Worm (Caenorhabditis elegans) whole organism, L4 larva: Measurements from ENCODE around the gene C26F1.1.

Experiments
- D1046.2 ChIP-seq: fragments of 200-800 bp; sonication (Bioruptor generic); IDR thresholded peaks from 2 replicates; pipeline ENCODE4 v1.3.6; 2022; ENCODE audit warnings: missing genetic modification characterization, missing compliant biosample characterization
- F26F4.8 ChIP-seq: fragments of 200-800 bp; sonication (Bioruptor generic); conservative IDR thresholded peaks from 2 replicates; pipeline ENCODE4 v1.3.6; 2022; ENCODE audit warnings: missing genetic modification characterization, missing compliant biosample characterization
- F37D6.2 ChIP-seq: sonication (generic microtip); optimal IDR thresholded peaks from 2 replicates; lab custom pipeline; 2016; ENCODE audit warnings: mild to moderate bottlenecking, missing genetic modification characterization, missing compliant biosample characterization
- T26A8.4 ChIP-seq: fragments of 200-800 bp; sonication (Bioruptor generic); IDR thresholded peaks from 2 replicates; pipeline ENCODE4 v1.3.6; 2022; ENCODE audit warnings: missing genetic modification characterization, missing compliant biosample characterization
- Y75B8A.6 ChIP-seq: fragments of 200-800 bp; sonication (Bioruptor generic); IDR thresholded peaks from 2 replicates; pipeline ENCODE4 v1.3.6; 2022; ENCODE audit warnings: missing genetic modification reagents, missing genetic modification characterization, missing compliant biosample characterization
- ZK337.2 ChIP-seq: fragments of 200-800 bp; sonication (Bioruptor generic); IDR thresholded peaks from 2 replicates; pipeline ENCODE4 v1.3.6; 2022; ENCODE audit warnings: missing genetic modification reagents, missing genetic modification characterization, missing compliant biosample characterization
- aha-1 ChIP-seq: fragments of 150-350 bp; peaks from one replicate; lab custom pipeline; 2014; ENCODE audit warnings: missing biosample characterization, missing genetic modification characterization
- aly-2 ChIP-seq: sonication (generic microtip); optimal IDR thresholded peaks from 2 replicates; lab custom pipeline; 2018; ENCODE audit warnings: missing biosample characterization, missing genetic modification characterization
- ama-1 ChIP-seq: fragments of 150-350 bp; optimal IDR thresholded peaks from 2 replicates; lab custom pipeline; 2014; ENCODE audit warnings: inconsistent platforms, mixed read lengths
- attf-4 ChIP-seq: sonication (generic microtip); optimal IDR thresholded peaks from 3 replicates; lab custom pipeline; 2017; ENCODE audit warnings: missing biosample characterization, missing genetic modification characterization
- ceh-28 ChIP-seq: fragments of 150-350 bp; optimal IDR thresholded peaks from 2 replicates; lab custom pipeline; 2014; ENCODE audit warnings: missing biosample characterization, missing genetic modification reagents, missing genetic modification characterization
- ceh-32 ChIP-seq: sonication (generic microtip); optimal IDR thresholded peaks from 2 replicates; lab custom pipeline; 2016; ENCODE audit warnings: mild to moderate bottlenecking, missing genetic modification characterization, missing compliant biosample characterization; ENCODE audit not compliant: poor library complexity
- ceh-44 ChIP-seq: fragments of 200-800 bp; sonication (Bioruptor generic); IDR thresholded peaks from 2 replicates; pipeline ENCODE4 v1.3.6; 2022; ENCODE audit warnings: missing genetic modification reagents, missing genetic modification characterization, missing compliant biosample characterization
- ces-1 ChIP-seq: fragments of 150-350 bp; sonication (generic microtip); optimal IDR thresholded peaks from 4 replicates; lab custom pipeline; 2014; ENCODE audit warnings: missing biosample characterization, missing genetic modification reagents, missing genetic modification characterization
- cey-2 ChIP-seq: sonication (generic microtip); optimal IDR thresholded peaks from 3 replicates; lab custom pipeline; 2017; ENCODE audit warnings: missing genetic modification characterization, mild to moderate bottlenecking, missing compliant biosample characterization, antibody characterized with exemption, borderline replicate concordance; ENCODE audit not compliant: insufficient read depth
- daf-19 ChIP-seq: fragments of 200-800 bp; sonication (Bioruptor generic); conservative IDR thresholded peaks from 2 replicates; pipeline ENCODE4 v1.3.6; 2022; ENCODE audit warnings: missing genetic modification characterization, missing compliant biosample characterization
- dmd-6 ChIP-seq: fragments of 200-800 bp; sonication (Bioruptor generic); IDR thresholded peaks from 2 replicates; pipeline ENCODE4 v1.3.6; 2022; ENCODE audit warnings: missing genetic modification reagents, missing genetic modification characterization, missing compliant biosample characterization
- dmd-9 ChIP-seq: fragments of 200-800 bp; sonication (Bioruptor generic); IDR thresholded peaks from 2 replicates; pipeline ENCODE4 v1.3.6; 2022; ENCODE audit warnings: missing genetic modification reagents, missing genetic modification characterization, missing compliant biosample characterization
- dve-1 ChIP-seq: sonication (generic microtip); optimal IDR thresholded peaks from 2 replicates; lab custom pipeline; 2017; ENCODE audit warnings: antibody characterized with exemption, mild to moderate bottlenecking, missing genetic modification characterization, missing compliant biosample characterization; ENCODE audit not compliant: insufficient read depth
- gei-8 ChIP-seq: fragments of 200-800 bp; sonication (Bioruptor generic); optimal IDR thresholded peaks from 2 replicates; lab custom pipeline; 2018; ENCODE audit warnings: mild to moderate bottlenecking, missing genetic modification characterization, missing compliant biosample characterization
- lim-7 ChIP-seq: fragments of 200-800 bp; sonication (Bioruptor generic); IDR thresholded peaks from 2 replicates; pipeline ENCODE4 v1.3.6; 2022; ENCODE audit warnings: missing genetic modification characterization, missing compliant biosample characterization
- lin-1 ChIP-seq: fragments of 200-800 bp; sonication (Bioruptor generic); IDR thresholded peaks from 2 replicates; pipeline ENCODE4 v1.3.6; 2022; ENCODE audit warnings: missing genetic modification reagents, missing genetic modification characterization, missing compliant biosample characterization
- lin-13 ChIP-seq: fragments of 150-350 bp; optimal IDR thresholded peaks from 2 replicates; lab custom pipeline; 2014; ENCODE audit warnings: missing biosample characterization, missing genetic modification reagents, missing genetic modification characterization
- lin-15B ChIP-seq: fragments of 150-350 bp; sonication (generic microtip); optimal IDR thresholded peaks from 3 replicates; lab custom pipeline; 2014; ENCODE audit warnings: missing biosample characterization, missing genetic modification characterization
- lin-29 ChIP-seq: fragments of 200-800 bp; sonication (Bioruptor generic); IDR thresholded peaks from 2 replicates; pipeline ENCODE4 v1.3.6; 2022; ENCODE audit warnings: missing genetic modification reagents, missing genetic modification characterization, missing compliant biosample characterization
- madf-5 ChIP-seq, 2 experiments: fragments of 200-800 bp; sonication (Bioruptor generic); IDR thresholded peaks; 2 replicates each; pipeline ENCODE4 v1.3.6; 2022; ENCODE audit warnings: missing compliant biosample characterization in 2 of 2, missing genetic modification characterization in 2 of 2
- madf-9 ChIP-seq: fragments of 200-800 bp; sonication (Bioruptor generic); conservative IDR thresholded peaks from 2 replicates; pipeline ENCODE4 v1.3.6; 2022; ENCODE audit warnings: missing genetic modification reagents, missing genetic modification characterization, missing compliant biosample characterization
- mdl-1 ChIP-seq, 2 experiments: fragments of 150-350 bp in 1 of 2; sonication (generic microtip) in 1 of 2; optimal IDR thresholded peaks; 2 replicates each; lab custom pipeline; 2014 to 2017; ENCODE audit warnings: missing biosample characterization in 2 of 2, missing genetic modification characterization in 2 of 2
- mep-1 ChIP-seq: fragments of 150-350 bp; sonication (generic microtip); optimal IDR thresholded peaks from 3 replicates; lab custom pipeline; 2014; ENCODE audit warnings: missing biosample characterization, missing genetic modification characterization
- mes-2 ChIP-seq: sonication (generic microtip); optimal IDR thresholded peaks from 2 replicates; lab custom pipeline; 2016; ENCODE audit warnings: missing genotype, mild to moderate bottlenecking, missing genetic modification characterization, missing compliant biosample characterization; ENCODE audit not compliant: poor library complexity, severe bottlenecking
- mxl-2 ChIP-seq: fragments of 200-800 bp; sonication (Bioruptor generic); conservative IDR thresholded peaks from 2 replicates; pipeline ENCODE4 v1.3.6; 2022; ENCODE audit warnings: missing genetic modification reagents, missing genetic modification characterization, missing compliant biosample characterization
- mxl-3 ChIP-seq: fragments of 200-800 bp; sonication (Bioruptor generic); optimal IDR thresholded peaks from 2 replicates; lab custom pipeline; 2018; ENCODE audit warnings: mild to moderate bottlenecking, missing genetic modification characterization, missing compliant biosample characterization
- nhr-10 ChIP-seq: fragments of 150-350 bp; optimal IDR thresholded peaks from 2 replicates; lab custom pipeline; 2014; ENCODE audit warnings: missing biosample characterization, missing genetic modification characterization
- nhr-102 ChIP-seq: sonication (generic microtip); optimal IDR thresholded peaks from 2 replicates; lab custom pipeline; 2016; ENCODE audit warnings: mild to moderate bottlenecking, missing genetic modification characterization, moderate library complexity, missing compliant biosample characterization
- nhr-111 ChIP-seq: fragments of 200-800 bp; sonication (Bioruptor generic); optimal IDR thresholded peaks from 2 replicates; lab custom pipeline; 2018; ENCODE audit warnings: mild to moderate bottlenecking, missing genetic modification characterization, missing compliant biosample characterization
- nhr-25 ChIP-seq: sonication (generic microtip); optimal IDR thresholded peaks from 2 replicates; lab custom pipeline; 2017; ENCODE audit warnings: missing genetic modification characterization, mild to moderate bottlenecking, missing compliant biosample characterization, antibody characterized with exemption, moderate library complexity, borderline replicate concordance; ENCODE audit not compliant: insufficient read depth
- nhr-28 ChIP-seq: fragments of 150-350 bp; optimal IDR thresholded peaks from 2 replicates; lab custom pipeline; 2014; ENCODE audit warnings: missing biosample characterization, missing genetic modification characterization
- pqm-1 ChIP-seq: sonication (generic microtip); optimal IDR thresholded peaks from 2 replicates; lab custom pipeline; 2017; ENCODE audit warnings: missing biosample characterization, missing genetic modification characterization
- saeg-2 ChIP-seq: fragments of 200-800 bp; sonication (Bioruptor generic); IDR thresholded peaks from 2 replicates; pipeline ENCODE4 v1.3.6; 2022; ENCODE audit warnings: missing genetic modification reagents, missing genetic modification characterization, missing compliant biosample characterization
- sdz-12 ChIP-seq: fragments of 200-800 bp; sonication (Bioruptor generic); optimal IDR thresholded peaks from 2 replicates; lab custom pipeline; 2018; ENCODE audit warnings: mild to moderate bottlenecking, missing genetic modification characterization, missing compliant biosample characterization
- set-16 ChIP-seq: fragments of 200-800 bp; sonication (Bioruptor generic); IDR thresholded peaks from 2 replicates; pipeline ENCODE4 v1.3.6; 2022; ENCODE audit warnings: missing genetic modification reagents, missing genetic modification characterization, missing compliant biosample characterization
- skn-1 ChIP-seq: fragments of 150-350 bp; optimal IDR thresholded peaks from 2 replicates; lab custom pipeline; 2014; ENCODE audit warnings: missing biosample characterization, missing genetic modification characterization
- snpc-1.2 ChIP-seq: fragments of 200-800 bp; sonication (Bioruptor generic); IDR thresholded peaks from 2 replicates; pipeline ENCODE4 v1.3.6; 2022; ENCODE audit warnings: missing genetic modification reagents, missing genetic modification characterization, missing compliant biosample characterization
- snpc-4 ChIP-seq: fragments of 150-350 bp; optimal IDR thresholded peaks from 2 replicates; lab custom pipeline; 2014; ENCODE audit warnings: missing biosample characterization, missing genetic modification characterization
- spr-3 ChIP-seq: fragments of 200-800 bp; sonication (Bioruptor generic); optimal IDR thresholded peaks from 2 replicates; lab custom pipeline; 2018; ENCODE audit warnings: mild to moderate bottlenecking, missing genetic modification characterization, missing compliant biosample characterization
- tag-97 ChIP-seq: fragments of 200-800 bp; sonication (Bioruptor generic); IDR thresholded peaks from 2 replicates; pipeline ENCODE4 v1.3.6; 2022; ENCODE audit warnings: missing genetic modification characterization, missing compliant biosample characterization
- tra-1 ChIP-seq: fragments of 200-800 bp; sonication (Bioruptor generic); IDR thresholded peaks from 2 replicates; pipeline ENCODE4 v1.3.6; 2022; ENCODE audit warnings: missing genetic modification reagents, missing genetic modification characterization, missing compliant biosample characterization
- vab-7 ChIP-seq: fragments of 200-800 bp; sonication (Bioruptor generic); IDR thresholded peaks from 2 replicates; pipeline ENCODE4 v1.3.6; 2022; ENCODE audit warnings: missing genetic modification reagents, missing genetic modification characterization, missing compliant biosample characterization
- zfp-2 ChIP-seq: sonication (generic microtip); optimal IDR thresholded peaks from 2 replicates; lab custom pipeline; 2016; ENCODE audit warnings: mild to moderate bottlenecking, missing genetic modification characterization, missing compliant biosample characterization
- zip-11 ChIP-seq: fragments of 200-800 bp; sonication (Bioruptor generic); IDR thresholded peaks from 2 replicates; pipeline ENCODE4 v1.3.6; 2022; ENCODE audit warnings: missing genetic modification characterization, missing compliant biosample characterization
- ztf-11 ChIP-seq: fragments of 150-350 bp; optimal IDR thresholded peaks from 2 replicates; lab custom pipeline; 2014; ENCODE audit warnings: missing biosample characterization, missing genetic modification characterization
- ztf-7 ChIP-seq: fragments of 150-350 bp; optimal IDR thresholded peaks from 2 replicates; lab custom pipeline; 2014; ENCODE audit warnings: missing biosample characterization, missing genetic modification characterization

C26F1.1 gene

ce11 chrV:7759270-7759669, 25.9 kb upstream of the C26F1.1 start:
- TF ChIP-seq tag-97 (GFP tag; lab: Robert Waterston, UW) (no peak), lin-1 (GFP tag; lab: Robert Waterston, UW) (no peak), vab-7 (GFP tag; lab: Robert Waterston, UW) (no peak), ZK337.2 (GFP tag; lab: Robert Waterston, UW) (no peak), nhr-102 (tag; lab: Kevin White, UChicago) (no peak), dve-1 (peak; percentile 41), ceh-28 (tag; lab: Kevin White, UChicago) (no peak), aly-2 (tag; lab: Kevin White, UChicago) (no peak), F26F4.8 (GFP tag; lab: Robert Waterston, UW) (no peak), nhr-10 (tag; lab: Kevin White, UChicago) (no peak), D1046.2 (GFP tag; lab: Robert Waterston, UW) (no peak), ceh-32 (tag; lab: Kevin White, UChicago) (no peak), ztf-7 (no peak), ama-1 (lab: Kevin White, UChicago) (no peak), mes-2 (tag; lab: Kevin White, UChicago) (no peak), skn-1 (tag; lab: Kevin White, UChicago) (no peak), gei-8 (GFP tag; lab: Kevin White, UChicago) (no peak), lin-13 (GFP tag; lab: Kevin White, UChicago) (no peak), daf-19 (no peak), lin-15B (no peak), madf-9 (GFP tag; lab: Robert Waterston, UW) (no peak), lim-7 (GFP tag; lab: Robert Waterston, UW) (no peak), ceh-44 (no peak), spr-3 (GFP tag; lab: Kevin White, UChicago) (no peak), nhr-28 (peak; percentile 76), zfp-2 (tag; lab: Kevin White, UChicago) (no peak), sdz-12 (GFP tag; lab: Kevin White, UChicago) (no peak), T26A8.4 (no peak), lin-29 (GFP tag; lab: Robert Waterston, UW) (no peak), zip-11 (GFP tag; lab: Robert Waterston, UW) (no peak), attf-4 (tag; lab: Kevin White, UChicago) (no peak), mep-1 (tag; lab: Kevin White, UChicago) (peak; percentile 63), Y75B8A.6 (GFP tag; lab: Robert Waterston, UW) (no peak), dmd-6 (GFP tag; lab: Robert Waterston, UW) (peak; percentile 57), saeg-2 (no peak), ztf-11 (tag; lab: Kevin White, UChicago) (no peak), ces-1 (GFP tag; lab: Kevin White, UChicago) (no peak), cey-2 (tag; lab: Kevin White, UChicago) (no peak), dmd-9 (GFP tag; lab: Robert Waterston, UW) (no peak), mxl-2 (GFP tag; lab: Robert Waterston, UW) (no peak), madf-5 (GFP tag; IDR thresholded peaks at IDR 0.05; lab: Robert Waterston, UW) (no peak), pqm-1 (no peak), set-16 (no peak), mdl-1 (tag; optimal IDR thresholded peaks at IDR 0.05; lab: Kevin White, UChicago) (peak in 1 of 2 experiments; percentile 86), snpc-1.2 (GFP tag; lab: Robert Waterston, UW) (no peak), mxl-3 (GFP tag; lab: Kevin White, UChicago) (no peak), nhr-111 (no peak), tra-1 (GFP tag; lab: Robert Waterston, UW) (no peak), nhr-25 (tag; lab: Kevin White, UChicago) (no peak), snpc-4 (no peak), aha-1 (tag; lab: Kevin White, UChicago) (peak; percentile 92), F37D6.2 (no peak)
